Worm (Caenorhabditis elegans) whole organism, L1 larva: ENCODE results near the gene ZC373.5.

Source experiments
- C34B4.2 ChIP-seq: sonication (generic microtip); optimal IDR thresholded peaks from 2 replicates; lab custom pipeline; 2017; ENCODE audit warnings: mild to moderate bottlenecking, missing genetic modification characterization, missing compliant biosample characterization
- aha-1 ChIP-seq: fragments of 150-350 bp; optimal IDR thresholded peaks from 2 replicates; lab custom pipeline; 2014; ENCODE audit warnings: missing biosample characterization, missing genetic modification characterization
- alr-1 ChIP-seq: fragments of 200-800 bp; sonication (Bioruptor generic); optimal IDR thresholded peaks from 2 replicates; lab custom pipeline; 2018; ENCODE audit warnings: borderline replicate concordance, mild to moderate bottlenecking, missing genetic modification characterization, missing compliant biosample characterization
- aly-2 ChIP-seq: fragments of 150-350 bp; optimal IDR thresholded peaks from 2 replicates; lab custom pipeline; 2014; ENCODE audit warnings: missing biosample characterization, missing genetic modification characterization
- ama-1 ChIP-seq: fragments of 150-350 bp; optimal IDR thresholded peaks from 2 replicates; lab custom pipeline; 2014
- blmp-1 ChIP-seq: fragments of 150-350 bp; optimal IDR thresholded peaks from 2 replicates; lab custom pipeline; 2014; ENCODE audit warnings: missing biosample characterization, missing genetic modification characterization
- ceh-8 ChIP-seq: fragments of 200-800 bp; sonication (Bioruptor generic); optimal IDR thresholded peaks from 2 replicates; lab custom pipeline; 2018; ENCODE audit warnings: mild to moderate bottlenecking, missing genetic modification characterization, moderate library complexity, missing compliant biosample characterization
- ceh-82 ChIP-seq, 3 experiments: fragments of 150-350 bp in 1 of 3; sonication (generic microtip) in 2 of 3; optimal IDR thresholded peaks; 2 replicates each; lab custom pipeline; 2014 to 2017; ENCODE audit warnings: missing biosample characterization in 3 of 3, missing genetic modification characterization in 3 of 3
- ceh-90 ChIP-seq: sonication (generic microtip); optimal IDR thresholded peaks from 2 replicates; lab custom pipeline; 2016; ENCODE audit warnings: missing genetic modification characterization, missing compliant biosample characterization
- ces-1 ChIP-seq: fragments of 150-350 bp; optimal IDR thresholded peaks from 2 replicates; lab custom pipeline; 2014; ENCODE audit warnings: missing biosample characterization, missing genetic modification reagents, missing genetic modification characterization
- egl-27 ChIP-seq, 2 experiments: fragments of 150-350 bp in 1 of 2; sonication (generic microtip); optimal IDR thresholded peaks; 3 replicates each; lab custom pipeline; 2017 to 2018; ENCODE audit warnings: missing biosample characterization in 2 of 2, missing genetic modification characterization in 2 of 2, missing genetic modification reagents in 2 of 2
- ets-5 ChIP-seq: fragments of 200-800 bp; sonication (Bioruptor generic); IDR thresholded peaks from 2 replicates; pipeline ENCODE4 v1.3.6; 2022; ENCODE audit warnings: missing genetic modification characterization, missing compliant biosample characterization
- fkh-4 ChIP-seq: sonication (generic microtip); optimal IDR thresholded peaks from 2 replicates; lab custom pipeline; 2016; ENCODE audit warnings: missing compliant biosample characterization, missing genetic modification characterization, borderline replicate concordance
- fkh-8 ChIP-seq: sonication (generic microtip); optimal IDR thresholded peaks from 2 replicates; lab custom pipeline; 2016; ENCODE audit warnings: mild to moderate bottlenecking, missing genetic modification characterization, missing compliant biosample characterization
- hlh-17 ChIP-seq: fragments of 200-800 bp; sonication (Bioruptor generic); optimal IDR thresholded peaks from 2 replicates; lab custom pipeline; 2018; ENCODE audit warnings: missing genetic modification characterization, mild to moderate bottlenecking, missing compliant biosample characterization, moderate library complexity, borderline replicate concordance
- hpl-2 ChIP-seq: fragments of 150-350 bp; optimal IDR thresholded peaks from 2 replicates; lab custom pipeline; 2014; ENCODE audit warnings: missing biosample characterization, missing genetic modification reagents, missing genetic modification characterization
- lin-13 ChIP-seq: fragments of 150-350 bp; optimal IDR thresholded peaks from 2 replicates; lab custom pipeline; 2014; ENCODE audit warnings: missing biosample characterization, missing genetic modification reagents, missing genetic modification characterization
- lin-14 ChIP-seq: fragments of 200-800 bp; sonication (Bioruptor generic); optimal IDR thresholded peaks from 2 replicates; lab custom pipeline; 2018; ENCODE audit warnings: mild to moderate bottlenecking, missing genetic modification characterization, moderate library complexity, missing compliant biosample characterization
- lsy-2 ChIP-seq, 2 experiments: fragments of 150-350 bp; optimal IDR thresholded peaks; 2 replicates each; lab custom pipeline; 2014; ENCODE audit warnings: missing biosample characterization in 2 of 2, missing genetic modification characterization in 2 of 2
- mab-9 ChIP-seq: fragments of 200-800 bp; sonication (Bioruptor generic); IDR thresholded peaks from 2 replicates; pipeline ENCODE4 v1.3.6; 2022; ENCODE audit warnings: missing genetic modification reagents, missing genetic modification characterization, missing compliant biosample characterization
- nhr-71 ChIP-seq: sonication (generic microtip); optimal IDR thresholded peaks from 2 replicates; lab custom pipeline; 2016; ENCODE audit warnings: mild to moderate bottlenecking, missing genetic modification characterization, moderate library complexity, missing compliant biosample characterization
- nhr-77 ChIP-seq: fragments of 150-350 bp; optimal IDR thresholded peaks from 2 replicates; lab custom pipeline; 2014; ENCODE audit warnings: missing biosample characterization, missing genetic modification characterization
- nhr-84 ChIP-seq: sonication (generic microtip); optimal IDR thresholded peaks from 2 replicates; lab custom pipeline; 2017; ENCODE audit warnings: missing biosample characterization, missing genetic modification characterization
- nhr-85 ChIP-seq: sonication (generic microtip); peaks from one replicate; lab custom pipeline; 2016; ENCODE audit warnings: missing genetic modification characterization, inconsistent platforms, missing compliant biosample characterization
- pag-3 ChIP-seq: sonication (generic microtip); optimal IDR thresholded peaks from 2 replicates; lab custom pipeline; 2017; ENCODE audit warnings: missing genetic modification characterization, mild to moderate bottlenecking, missing compliant biosample characterization, antibody characterized with exemption, borderline replicate concordance; ENCODE audit not compliant: insufficient read depth
- sox-4 ChIP-seq: sonication (generic microtip); optimal IDR thresholded peaks from 2 replicates; lab custom pipeline; 2016; ENCODE audit warnings: missing genetic modification characterization, missing compliant biosample characterization
- sptf-1 ChIP-seq: fragments of 150-350 bp; optimal IDR thresholded peaks from 2 replicates; lab custom pipeline; 2014; ENCODE audit warnings: missing biosample characterization, missing genetic modification characterization
- swsn-7 ChIP-seq: sonication (generic microtip); optimal IDR thresholded peaks from 2 replicates; lab custom pipeline; 2016; ENCODE audit warnings: missing genetic modification characterization, missing compliant biosample characterization
- tlp-1 ChIP-seq: fragments of 150-350 bp; optimal IDR thresholded peaks from 2 replicates; lab custom pipeline; 2014; ENCODE audit warnings: missing biosample characterization, missing genetic modification characterization
- unc-130 ChIP-seq: fragments of 150-350 bp; optimal IDR thresholded peaks from 2 replicates; lab custom pipeline; 2017; ENCODE audit warnings: missing biosample characterization, missing genetic modification characterization, inconsistent platforms
- unc-62 ChIP-seq: fragments of 150-350 bp; optimal IDR thresholded peaks from 2 replicates; lab custom pipeline; 2014; ENCODE audit warnings: missing biosample characterization, missing genetic modification reagents, missing genetic modification characterization
- unc-86 ChIP-seq: sonication (generic microtip); optimal IDR thresholded peaks from 2 replicates; lab custom pipeline; 2016; ENCODE audit warnings: missing genetic modification characterization, missing compliant biosample characterization
- unc-98 ChIP-seq: fragments of 200-800 bp; sonication (Bioruptor generic); IDR thresholded peaks from 2 replicates; pipeline ENCODE4 v1.3.6; 2022; ENCODE audit warnings: missing genetic modification characterization, missing compliant biosample characterization
- vab-15 ChIP-seq: sonication (generic microtip); optimal IDR thresholded peaks from 2 replicates; lab custom pipeline; 2017; ENCODE audit warnings: missing genotype, mild to moderate bottlenecking, missing genetic modification characterization, missing compliant biosample characterization
- zag-1 ChIP-seq: fragments of 150-350 bp; optimal IDR thresholded peaks from 2 replicates; lab custom pipeline; 2014; ENCODE audit warnings: missing biosample characterization, missing genetic modification characterization
- zip-4 ChIP-seq: fragments of 200-800 bp; sonication (Bioruptor generic); optimal IDR thresholded peaks from 2 replicates; lab custom pipeline; 2018; ENCODE audit warnings: mild to moderate bottlenecking, missing genetic modification characterization, moderate library complexity, missing compliant biosample characterization
- ztf-11 ChIP-seq, 2 experiments: sonication (generic microtip); optimal IDR thresholded peaks; 2 replicates each; lab custom pipeline; 2016 to 2017; ENCODE audit warnings: missing genetic modification characterization in 2 of 2, missing biosample characterization in 1 of 2, missing compliant biosample characterization in 1 of 2

The ZC373.5 gene

ce11 chrX:10123015-10123414 is 48.8 kb upstream of the ZC373.5 start:
- TF ChIP-seq lin-13 (no peak), nhr-85 (tag; lab: Kevin White, UChicago) (no peak), nhr-77 (tag; lab: Kevin White, UChicago) (no peak), unc-86 (tag; lab: Kevin White, UChicago) (no peak), ceh-82 (tag; optimal IDR thresholded peaks at IDR 0.05; lab: Kevin White, UChicago) (no peak), ama-1 (lab: Kevin White, UChicago) (no peak), aha-1 (tag; lab: Kevin White, UChicago) (no peak), ets-5 (GFP tag; lab: Robert Waterston, UW) (no peak)
- TF ChIP-seq, all 84 proteins: peak for 0

ce11 chrX:10113677-10114076 is 39.5 kb upstream of the ZC373.5 start:
- TF ChIP-seq mab-9 (GFP tag; lab: Robert Waterston, UW) = no peak
- TF ChIP-seq unc-130 (tag; lab: Kevin White, UChicago) = no peak
- no peak for TF ChIP-seq ztf-11 (tag; optimal IDR thresholded peaks at IDR 0.05; lab: Kevin White, UChicago)
- TF ChIP-seq ceh-90 = no peak
- no peak for TF ChIP-seq nhr-84
- TF ChIP-seq nhr-71 (tag; lab: Kevin White, UChicago) = no peak
- no peak for TF ChIP-seq C34B4.2 (tag; lab: Kevin White, UChicago)
- no peak for TF ChIP-seq tlp-1 (tag; lab: Kevin White, UChicago)
- TF ChIP-seq sox-4 (tag; lab: Kevin White, UChicago) = no peak

ce11 chrX:10095145-10095544 is 21.0 kb upstream of the ZC373.5 start, which contains the start of gene flp-2:
Gene flp-2, minus strand, starts transcription at chrX:10095245.
- TF ChIP-seq nhr-71 (tag; lab: Kevin White, UChicago) (no peak), zag-1 (no peak), tlp-1 (tag; lab: Kevin White, UChicago) (no peak), ztf-11 (tag; optimal IDR thresholded peaks at IDR 0.05; lab: Kevin White, UChicago) (no peak), ets-5 (GFP tag; lab: Robert Waterston, UW) (no peak), zip-4 (GFP tag; lab: Kevin White, UChicago) (no peak), swsn-7 (no peak), blmp-1 (tag; lab: Kevin White, UChicago) (no peak), unc-98 (GFP tag; lab: Robert Waterston, UW) (no peak), sox-4 (tag; lab: Kevin White, UChicago) (no peak), alr-1 (no peak), hlh-17 (GFP tag; lab: Kevin White, UChicago) (no peak), C34B4.2 (tag; lab: Kevin White, UChicago) (no peak), fkh-8 (tag; lab: Kevin White, UChicago) (no peak), hpl-2 (GFP tag; lab: Kevin White, UChicago) (no peak), ama-1 (lab: Kevin White, UChicago) (no peak), ceh-8 (GFP tag; lab: Kevin White, UChicago) (no peak), aly-2 (no peak), fkh-4 (no peak)

ce11 chrX:10092864-10093263 is 18.7 kb upstream of the ZC373.5 start, which contains the start of gene flp-3:
Gene flp-3, minus strand, starts transcription at chrX:10092964.
- TF ChIP-seq lsy-2 (tag; optimal IDR thresholded peaks at IDR 0.05; lab: Kevin White, UChicago) (no peak), sptf-1 (no peak), vab-15 (tag; lab: Kevin White, UChicago) (no peak), fkh-4 (no peak), lin-14 (GFP tag; lab: Kevin White, UChicago) (no peak), ces-1 (GFP tag; lab: Kevin White, UChicago) (no peak), nhr-84 (no peak), unc-62 (GFP tag; lab: Kevin White, UChicago) (no peak), egl-27 (tag; optimal IDR thresholded peaks at IDR 0.05; lab: Kevin White, UChicago) (no peak), pag-3 (tag; lab: Kevin White, UChicago) (no peak)
- TF ChIP-seq, all 84 proteins: peak for 0
